Fruit fly (Drosophila melanogaster) whole organism, wandering third instar larva: Measurements from ENCODE around the gene Dpp10.

ENCODE experiments used
- Abd-B ChIP-seq: fragments of >200 bp; optimal IDR thresholded peaks from 2 replicates; lab custom pipeline; 2017; ENCODE audit warnings: missing biosample characterization, missing genetic modification characterization
- CG32264 ChIP-seq: fragments of 200-800 bp; sonication (Bioruptor generic); optimal IDR thresholded peaks from 2 replicates; lab custom pipeline; 2016; ENCODE audit warnings: missing biosample characterization, missing genetic modification characterization
- CG9705 ChIP-seq: fragments of 200-800 bp; sonication (Bioruptor generic); optimal IDR thresholded peaks from 2 replicates; lab custom pipeline; 2018; ENCODE audit warnings: missing biosample characterization, mild to moderate bottlenecking, missing genetic modification characterization
- CrebA ChIP-seq: fragments of 200-800 bp; sonication (Bioruptor generic); optimal IDR thresholded peaks from 2 replicates; lab custom pipeline; 2016; ENCODE audit warnings: missing biosample characterization, mild to moderate bottlenecking, missing genetic modification characterization, borderline replicate concordance
- Dfd ChIP-seq: fragments of >200 bp; optimal IDR thresholded peaks from 2 replicates; lab custom pipeline; 2017; ENCODE audit warnings: missing biosample characterization, missing genetic modification characterization
- Dif ChIP-seq: fragments of 200-275, 200-300 bp; sonication (Bioruptor generic); optimal IDR thresholded peaks from 2 replicates; lab custom pipeline; 2018; ENCODE audit warnings: missing biosample characterization, missing genetic modification characterization; ENCODE audit not compliant: partially characterized antibody
- GATAd ChIP-seq: sonication (Bioruptor generic); optimal IDR thresholded peaks from 2 replicates; lab custom pipeline; 2016; ENCODE audit warnings: missing biosample characterization, missing genetic modification characterization
- HLH106 ChIP-seq: fragments of 200-800 bp; optimal IDR thresholded peaks from 3 replicates; lab custom pipeline; 2019; ENCODE audit warnings: missing biosample characterization, mild to moderate bottlenecking, missing genetic modification characterization, moderate library complexity
- Hnf4 ChIP-seq: fragments of 200-800 bp; sonication (Bioruptor generic); optimal IDR thresholded peaks from 2 replicates; lab custom pipeline; 2016; ENCODE audit warnings: missing biosample characterization, mild to moderate bottlenecking, missing genetic modification characterization
- Hr78 ChIP-seq: fragments of >200 bp; optimal IDR thresholded peaks from 2 replicates; lab custom pipeline; 2017; ENCODE audit warnings: missing biosample characterization, missing genetic modification characterization
- Hr83 ChIP-seq: fragments of 200-300 bp; sonication (Bioruptor generic); optimal IDR thresholded peaks from 2 replicates; lab custom pipeline; 2016; ENCODE audit warnings: missing biosample characterization, mild to moderate bottlenecking, missing genetic modification characterization, moderate library complexity; ENCODE audit not compliant: poor library complexity, severe bottlenecking
- Jra ChIP-seq: sonication (Bioruptor generic); optimal IDR thresholded peaks from 2 replicates; lab custom pipeline; 2016; ENCODE audit warnings: missing biosample characterization, missing genetic modification characterization
- Mio ChIP-seq: sonication (Bioruptor generic); optimal IDR thresholded peaks from 2 replicates; lab custom pipeline; 2016; ENCODE audit warnings: missing biosample characterization, missing genetic modification characterization
- N ChIP-seq: fragments of >200 bp; optimal IDR thresholded peaks from 2 replicates; lab custom pipeline; 2018; ENCODE audit warnings: missing biosample characterization, missing external identifiers, missing genetic modification characterization
- OdsH ChIP-seq: fragments of 200-800 bp; sonication (Bioruptor generic); optimal IDR thresholded peaks from 2 replicates; lab custom pipeline; 2016; ENCODE audit warnings: missing biosample characterization, mild to moderate bottlenecking, missing genetic modification characterization
- Rel ChIP-seq, 2 experiments: fragments of 200-800 bp; sonication (Bioruptor generic) in 1 of 2; optimal IDR thresholded peaks; 2 replicates in 1 of 2; 3 replicates in 1 of 2; lab custom pipeline; 2016 to 2019; ENCODE audit warnings: mild to moderate bottlenecking in 2 of 2, missing biosample characterization in 2 of 2, missing genetic modification characterization in 2 of 2, moderate library complexity in 1 of 2
- Vsx2 ChIP-seq: fragments of 200-300, 225-300 bp; sonication (Bioruptor generic); optimal IDR thresholded peaks from 2 replicates; lab custom pipeline; 2018; ENCODE audit warnings: missing biosample characterization, missing genetic modification characterization; ENCODE audit not compliant: partially characterized antibody
- br ChIP-seq: fragments of 200-800 bp; sonication (Bioruptor generic); optimal IDR thresholded peaks from 2 replicates; lab custom pipeline; 2016; ENCODE audit warnings: missing biosample characterization, missing genetic modification characterization
- brk ChIP-seq: fragments of 200-800 bp; sonication (Bioruptor generic); optimal IDR thresholded peaks from 2 replicates; lab custom pipeline; 2016; ENCODE audit warnings: missing biosample characterization, mild to moderate bottlenecking, missing genetic modification characterization
- dl ChIP-seq, 2 experiments: fragments of 175-275, 200-275 bp in 1 of 2; fragments of 200-275 bp in 1 of 2; sonication (Bioruptor generic); optimal IDR thresholded peaks; lab custom pipeline; 2018; ENCODE audit warnings: mild to moderate bottlenecking in 2 of 2, missing biosample characterization in 2 of 2, missing genetic modification characterization in 2 of 2, moderate library complexity in 2 of 2; ENCODE audit not compliant: partially characterized antibody in 2 of 2, insufficient read depth in 1 of 2
- dmrt93B ChIP-seq: fragments of 200-800 bp; sonication (Bioruptor generic); optimal IDR thresholded peaks from 2 replicates; lab custom pipeline; 2018; ENCODE audit warnings: missing biosample characterization, mild to moderate bottlenecking, missing genetic modification characterization
- foxo ChIP-seq, 2 experiments: fragments of 200-800 bp; sonication (Bioruptor generic); optimal IDR thresholded peaks; 2 replicates in 1 of 2; 3 replicates in 1 of 2; lab custom pipeline; 2016 to 2017; ENCODE audit warnings: missing biosample characterization in 2 of 2, missing genetic modification characterization in 2 of 2
- fru ChIP-seq: fragments of 200-800 bp; sonication (Bioruptor generic); optimal IDR thresholded peaks from 3 replicates; lab custom pipeline; 2016; ENCODE audit warnings: missing biosample characterization, mild to moderate bottlenecking, missing genetic modification characterization
- h ChIP-seq: fragments of 200-800 bp; sonication (Bioruptor generic); optimal IDR thresholded peaks from 3 replicates; lab custom pipeline; 2016; ENCODE audit warnings: missing biosample characterization, mild to moderate bottlenecking, missing genetic modification characterization
- lola ChIP-seq: fragments of >200 bp; optimal IDR thresholded peaks from 2 replicates; lab custom pipeline; 2017; ENCODE audit warnings: missing biosample characterization, missing genetic modification characterization
- pan ChIP-seq: fragments of >200 bp; optimal IDR thresholded peaks from 2 replicates; lab custom pipeline; 2017
- psq ChIP-seq: fragments of 200-800 bp; sonication (Bioruptor generic); optimal IDR thresholded peaks from 3 replicates; lab custom pipeline; 2017; ENCODE audit warnings: missing biosample characterization, mild to moderate bottlenecking, missing genetic modification characterization, moderate library complexity
- sage ChIP-seq: fragments of 200-800 bp; sonication (Bioruptor generic); optimal IDR thresholded peaks from 2 replicates; lab custom pipeline; 2016; ENCODE audit warnings: missing biosample characterization, mild to moderate bottlenecking, missing genetic modification characterization
- sv ChIP-seq: fragments of 200-800 bp; sonication (Bioruptor generic); optimal IDR thresholded peaks from 3 replicates; lab custom pipeline; 2016; ENCODE audit warnings: missing biosample characterization, missing genetic modification characterization
- tai ChIP-seq: sonication (Bioruptor generic); optimal IDR thresholded peaks from 2 replicates; lab custom pipeline; 2016; ENCODE audit warnings: missing biosample characterization, missing genetic modification characterization
- usp ChIP-seq: fragments of >200 bp; optimal IDR thresholded peaks from 2 replicates; lab custom pipeline; 2017; ENCODE audit warnings: missing biosample characterization, missing genetic modification characterization

Dpp10 gene

dm6 chr2L:6546883-6547471, 53.9 kb downstream of the Dpp10 start, which contains the start of gene eya:
TSS of gene eya (minus strand) at chr2L:6546976.
- no peak for TF ChIP-seq HLH106 (tag; lab: Kevin White, UChicago)
- TF ChIP-seq lola (GFP tag; lab: Kevin White, UChicago) = no peak
- no peak for TF ChIP-seq Dif (GFP tag; lab: Kevin White, UChicago)

- TF ChIP-seq Mio (GFP tag; lab: Kevin White, UChicago) (no peak), lola (GFP tag; lab: Kevin White, UChicago) (no peak), foxo (GFP tag; optimal IDR thresholded peaks at IDR 0.05; lab: Kevin White, UChicago) (no peak), OdsH (no peak), sage (GFP tag; lab: Kevin White, UChicago) (no peak), CrebA (GFP tag; lab: Kevin White, UChicago) (no peak), Jra (GFP tag; lab: Kevin White, UChicago) (no peak), usp (GFP tag; lab: Kevin White, UChicago) (no peak), h (no peak), Hr78 (GFP tag; lab: Kevin White, UChicago) (no peak), dl (GFP tag; optimal IDR thresholded peaks at IDR 0.05; lab: Kevin White, UChicago; ENCODE audit: insufficient read depth in 1 of 2, partially characterized antibody in 2 of 2) (no peak), brk (GFP tag; lab: Kevin White, UChicago) (no peak), Dfd (GFP tag; lab: Kevin White, UChicago) (no peak)
Observed at dm6 chr2L:6539623-6540381, 61.1 kb downstream of the Dpp10 start.

dm6 chr2L:6536044-6536581, 64.8 kb downstream of the Dpp10 start:
- TF ChIP-seq dl (GFP tag; optimal IDR thresholded peaks at IDR 0.05; lab: Kevin White, UChicago; ENCODE audit: insufficient read depth in 1 of 2, partially characterized antibody in 2 of 2) = peak in 1 of 2 experiments; percentile 20
- peak; percentile 32 for TF ChIP-seq Hr83 (GFP tag; lab: Kevin White, UChicago)
- no peak for TF ChIP-seq Dfd (GFP tag; lab: Kevin White, UChicago)
- TF ChIP-seq Dif (GFP tag; lab: Kevin White, UChicago) = peak; percentile 85
- peak; percentile 67 for TF ChIP-seq Vsx2 (GFP tag; lab: Kevin White, UChicago)

dm6 chr2L:6534125-6534815, 66.6 kb downstream of the Dpp10 start:
- TF ChIP-seq pan (lab: Kevin White, UChicago) (no peak), psq (GFP tag; lab: Kevin White, UChicago) (no peak), h (no peak), sage (GFP tag; lab: Kevin White, UChicago) (no peak), GATAd (no peak), Rel (GFP tag; optimal IDR thresholded peaks at IDR 0.05; lab: Kevin White, UChicago) (no peak), Rel (tag; optimal IDR thresholded peaks at IDR 0.05; lab: Kevin White, UChicago) (no peak), Dfd (GFP tag; lab: Kevin White, UChicago) (peak; percentile 84)

- TF ChIP-seq brk (GFP tag; lab: Kevin White, UChicago) = no peak
- TF ChIP-seq, all 38 proteins: peak for 0
Observed at dm6 chr2L:6533719-6534118, 67.1 kb downstream of the Dpp10 start.

dm6 chr2L:6532977-6533376, 67.9 kb downstream of the Dpp10 start:
- no peak for TF ChIP-seq Hr78 (GFP tag; lab: Kevin White, UChicago)
- no peak for TF ChIP-seq Abd-B (GFP tag; lab: Kevin White, UChicago)
- no peak for TF ChIP-seq Hnf4 (GFP tag; lab: Kevin White, UChicago)
- no peak for TF ChIP-seq sv (GFP tag; lab: Kevin White, UChicago)
- no peak for TF ChIP-seq N (GFP tag; lab: Kevin White, UChicago)
- TF ChIP-seq dl (GFP tag; optimal IDR thresholded peaks at IDR 0.05; lab: Kevin White, UChicago; ENCODE audit: insufficient read depth in 1 of 2, partially characterized antibody in 2 of 2) = no peak
- TF ChIP-seq dmrt93B (GFP tag; lab: Kevin White, UChicago) = no peak
- TF ChIP-seq Vsx2 (GFP tag; lab: Kevin White, UChicago) = no peak
- TF ChIP-seq CG32264 (GFP tag; lab: Kevin White, UChicago) = no peak
- no peak for TF ChIP-seq Dif (GFP tag; lab: Kevin White, UChicago)
- TF ChIP-seq h = no peak
- TF ChIP-seq fru = no peak
- TF ChIP-seq tai = no peak
- TF ChIP-seq psq (GFP tag; lab: Kevin White, UChicago) = no peak
- TF ChIP-seq Rel (GFP tag; optimal IDR thresholded peaks at IDR 0.05; lab: Kevin White, UChicago) = no peak
- no peak for TF ChIP-seq Rel (tag; optimal IDR thresholded peaks at IDR 0.05; lab: Kevin White, UChicago)
- TF ChIP-seq CG9705 = no peak
- TF ChIP-seq Mio (GFP tag; lab: Kevin White, UChicago) = no peak
- TF ChIP-seq br = no peak
